Worm (Caenorhabditis elegans): Measurements from ENCODE around the gene ule-4.

The ule-4 gene

DNA sequence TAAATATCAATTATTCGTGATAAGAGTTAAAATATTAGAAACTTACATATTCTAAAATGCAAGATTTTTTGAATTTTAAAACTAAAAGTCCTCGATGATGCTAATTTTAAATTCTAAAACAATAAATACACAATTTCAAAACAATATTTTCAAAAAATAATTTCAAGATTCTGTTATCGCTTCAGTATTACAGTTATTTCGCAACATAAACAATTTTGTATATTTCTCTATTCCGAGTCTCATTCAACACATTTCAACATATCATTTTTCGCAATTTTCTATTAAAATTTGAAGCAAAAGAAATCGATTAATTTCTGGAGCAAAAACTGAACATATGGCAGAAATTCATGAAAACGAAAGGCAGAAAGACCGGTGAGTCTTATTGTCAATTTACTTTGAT is 14.3 kb downstream of the ule-4 start, which contains the start of gene fbxa-98:
Gene fbxa-98, plus strand, starts transcription at position 243 of the 400 bp plus-strand sequence.
- TF ChIP-seq mep-1 (tag; optimal IDR thresholded peaks at IDR 0.05) (no peak), unc-120 (tag; optimal IDR thresholded peaks at IDR 0.05; ENCODE audit: poor library complexity, severe bottlenecking) (no peak), tbx-8 (GFP tag; optimal IDR thresholded peaks at IDR 0.05) (no peak), blmp-1 (tag; optimal IDR thresholded peaks at IDR 0.05) (no peak), cnd-1 (tag; optimal IDR thresholded peaks at IDR 0.05) (no peak), nhr-237 (tag; optimal IDR thresholded peaks at IDR 0.05) (no peak), nhr-28 (tag; optimal IDR thresholded peaks at IDR 0.05) (no peak), snpc-4 (tag; optimal IDR thresholded peaks at IDR 0.05) (no peak), ceh-83 (GFP tag; optimal IDR thresholded peaks at IDR 0.05) (no peak)

ce11 chrIV:13632613-13633012 is 14.8 kb downstream of the ule-4 start:
- TF ChIP-seq nhr-28 (tag; optimal IDR thresholded peaks at IDR 0.05): no peak
- TF ChIP-seq elt-1 (tag; optimal IDR thresholded peaks at IDR 0.05; ENCODE audit: borderline replicate concordance, insufficient read depth): no peak
- TF ChIP-seq blmp-1 (tag; optimal IDR thresholded peaks at IDR 0.05): no peak
- no peak for TF ChIP-seq ztf-11 (tag; optimal IDR thresholded peaks at IDR 0.05)
- no peak for TF ChIP-seq lin-32 (GFP tag; optimal IDR thresholded peaks at IDR 0.05)
- no peak for TF ChIP-seq unc-62 (GFP tag; optimal IDR thresholded peaks at IDR 0.05)
- TF ChIP-seq unc-39 (tag; optimal IDR thresholded peaks at IDR 0.05): no peak

DNA sequence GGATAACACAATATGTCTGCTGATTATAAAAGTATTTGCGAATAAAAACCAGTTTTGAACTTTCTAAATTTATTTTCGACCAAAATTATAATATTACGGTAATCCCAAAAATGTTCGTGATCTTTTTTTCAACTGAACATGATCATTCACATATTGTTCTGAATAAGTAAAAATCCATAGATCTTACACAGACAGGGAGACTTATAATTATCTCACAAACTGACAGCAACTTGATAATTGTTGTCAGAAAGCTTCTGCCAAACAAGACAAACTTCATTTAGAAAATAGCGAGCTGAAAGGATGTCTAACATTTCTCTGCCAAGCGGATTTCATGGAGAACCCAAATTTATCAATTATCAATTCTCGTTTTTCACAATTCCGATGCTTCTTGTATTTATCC is 21.0 kb downstream of the ule-4 start, which contains the start of gene sru-21:
Gene sru-21, plus strand, starts transcription at position 301 of the 400 bp plus-strand sequence.
- TF ChIP-seq flh-1 (GFP tag; optimal IDR thresholded peaks at IDR 0.05) (no peak), ham-2 (GFP tag; optimal IDR thresholded peaks at IDR 0.05) (no peak), snpc-4 (tag; optimal IDR thresholded peaks at IDR 0.05) (no peak), elt-1 (tag; optimal IDR thresholded peaks at IDR 0.05; ENCODE audit: borderline replicate concordance, insufficient read depth) (no peak), lsy-2 (tag; optimal IDR thresholded peaks at IDR 0.05) (no peak), tbx-8 (GFP tag; optimal IDR thresholded peaks at IDR 0.05) (no peak), zip-8 (tag; optimal IDR thresholded peaks at IDR 0.05) (no peak), ceh-43 (GFP tag; optimal IDR thresholded peaks at IDR 0.05) (no peak), sem-2 (GFP tag; optimal IDR thresholded peaks at IDR 0.05) (no peak), blmp-1 (tag; optimal IDR thresholded peaks at IDR 0.05) (no peak), ztf-11 (tag; optimal IDR thresholded peaks at IDR 0.05) (no peak), nhr-2 (tag; optimal IDR thresholded peaks at IDR 0.05) (no peak), hlh-1 (tag; optimal IDR thresholded peaks at IDR 0.05) (no peak), lin-32 (GFP tag; optimal IDR thresholded peaks at IDR 0.05) (no peak), sptf-1 (tag; optimal IDR thresholded peaks at IDR 0.05) (no peak), bed-3 (GFP tag; optimal IDR thresholded peaks at IDR 0.05) (no peak), mls-2 (tag; optimal IDR thresholded peaks at IDR 0.05) (no peak), pha-4 (tag; optimal IDR thresholded peaks at IDR 0.05) (no peak), nhr-237 (tag; optimal IDR thresholded peaks at IDR 0.05) (no peak), ceh-39 (tag; optimal IDR thresholded peaks at IDR 0.05) (no peak)

DNA sequence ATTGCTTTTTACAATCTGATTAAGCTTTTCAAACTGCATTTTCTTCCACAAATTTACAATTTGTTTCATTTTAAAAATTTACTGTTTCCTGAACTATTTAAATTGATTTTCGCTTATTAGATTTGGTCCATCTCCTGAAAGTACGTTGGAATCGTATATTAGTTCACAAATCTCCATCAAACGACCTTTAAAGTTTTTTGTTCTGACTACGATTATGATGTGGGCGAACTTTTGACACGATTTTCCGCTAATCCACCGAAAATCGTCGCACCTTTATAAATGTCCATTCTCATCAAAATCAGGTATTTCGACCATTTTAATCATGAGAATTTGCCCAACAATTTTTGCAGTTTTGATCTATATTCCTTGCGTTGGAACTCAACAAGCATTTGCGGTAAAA is 23.9 kb downstream of the ule-4 start, which contains the start of gene C08F11.1:
Gene C08F11.1, plus strand, starts transcription at position 301 of the 400 bp plus-strand sequence.
- TF ChIP-seq ces-1 (GFP tag; optimal IDR thresholded peaks at IDR 0.05): no peak
- TF ChIP-seq ceh-39 (tag; optimal IDR thresholded peaks at IDR 0.05): no peak
- no peak for TF ChIP-seq flh-1 (GFP tag; optimal IDR thresholded peaks at IDR 0.05)
- TF ChIP-seq ceh-43 (GFP tag; optimal IDR thresholded peaks at IDR 0.05): no peak
- TF ChIP-seq hlh-1 (tag; optimal IDR thresholded peaks at IDR 0.05): no peak
- TF ChIP-seq ztf-11 (tag; optimal IDR thresholded peaks at IDR 0.05): no peak
- TF ChIP-seq drap-1 (GFP tag; optimal IDR thresholded peaks at IDR 0.05): no peak
- no peak for TF ChIP-seq nhr-2 (tag; optimal IDR thresholded peaks at IDR 0.05)
- no peak for TF ChIP-seq ham-2 (GFP tag; optimal IDR thresholded peaks at IDR 0.05)
- no peak for TF ChIP-seq unc-62 (GFP tag; optimal IDR thresholded peaks at IDR 0.05)
- TF ChIP-seq mab-5 (tag; optimal IDR thresholded peaks at IDR 0.05): no peak
- TF ChIP-seq lin-32 (GFP tag; optimal IDR thresholded peaks at IDR 0.05): no peak
- TF ChIP-seq lin-13 (tag; optimal IDR thresholded peaks at IDR 0.05): no peak
- TF ChIP-seq cnd-1 (tag; optimal IDR thresholded peaks at IDR 0.05): no peak
- no peak for TF ChIP-seq nhr-76 (tag; optimal IDR thresholded peaks at IDR 0.05)
- TF ChIP-seq unc-120 (tag; optimal IDR thresholded peaks at IDR 0.05; ENCODE audit: poor library complexity, severe bottlenecking): no peak
- TF ChIP-seq blmp-1 (tag; optimal IDR thresholded peaks at IDR 0.05): no peak
- TF ChIP-seq mep-1 (tag; optimal IDR thresholded peaks at IDR 0.05): no peak
- TF ChIP-seq nhr-12 (tag; optimal IDR thresholded peaks at IDR 0.05): no peak

All from whole organism, mixed stage, embryonic.